Worm (Caenorhabditis elegans) whole organism, L4/young adult: ENCODE measurements around the gene str-43.
"Not testable (repeated sequence)": the region's sequence is repeated elsewhere in the genome, so short reads cannot be mapped to it uniquely, and the experiment has no call there.

Experiments
- W03F9.2 ChIP-seq: fragments of 150-350 bp; optimal IDR thresholded peaks from 2 replicates; lab custom pipeline; 2014; ENCODE audit warnings: missing biosample characterization, missing genetic modification characterization
- dao-5 ChIP-seq: sonication (generic microtip); optimal IDR thresholded peaks from 2 replicates; lab custom pipeline; 2016; ENCODE audit warnings: missing genotype, missing genetic modification characterization, moderate library complexity, missing compliant biosample characterization
- him-1 ChIP-seq: sonication (generic microtip); optimal IDR thresholded peaks from 2 replicates; lab custom pipeline; 2016; ENCODE audit warnings: missing genotype, missing genetic modification reagents, missing genetic modification characterization, missing compliant biosample characterization

The str-43 gene

ce11 chrV:15757645-15758044, 5.7 kb upstream of the str-43 start:
- TF ChIP-seq him-1 (tag; lab: Kevin White, UChicago) = no peak
- no peak for TF ChIP-seq W03F9.2 (tag; lab: Kevin White, UChicago)

ce11 chrV:15754731-15755130, 2.8 kb upstream of the str-43 start, which contains the start of gene str-8:
Gene str-8, plus strand, starts transcription at chrV:15755031.
- TF ChIP-seq W03F9.2, dao-5, him-1 (tag; lab: Kevin White, UChicago): not testable (repeated sequence)

- not testable (repeated sequence) for TF ChIP-seq him-1, W03F9.2, dao-5 (tag; lab: Kevin White, UChicago)
Observed at ce11 chrV:15752941-15753340, 992 bp upstream of the str-43 start, which contains the start of gene str-5. Gene str-5, plus strand, starts transcription at chrV:15753241.

ce11 chrV:15750130-15750529, 1.8 kb downstream of the str-43 start, which contains the start of gene str-6:
Gene str-6, minus strand, starts transcription at chrV:15750230.
- TF ChIP-seq dao-5 (tag; lab: Kevin White, UChicago) (no peak), him-1 (tag; lab: Kevin White, UChicago) (no peak), W03F9.2 (tag; lab: Kevin White, UChicago) (no peak)

- TF ChIP-seq W03F9.2, dao-5, him-1 (tag; lab: Kevin White, UChicago): not testable (repeated sequence)
Observed at ce11 chrV:15748343-15748742, 3.6 kb downstream of the str-43 start, which contains the start of gene T23D5.8. Gene T23D5.8, minus strand, starts transcription at chrV:15748443.

- not testable (repeated sequence) for TF ChIP-seq him-1, W03F9.2, dao-5 (tag; lab: Kevin White, UChicago)
Observed at ce11 chrV:15744366-15744765, 7.6 kb downstream of the str-43 start, which contains the start of gene str-19. Gene str-19, minus strand, starts transcription at chrV:15744466.

- no peak for TF ChIP-seq dao-5 (tag; lab: Kevin White, UChicago)
- TF ChIP-seq W03F9.2 (tag; lab: Kevin White, UChicago) = no peak
- TF ChIP-seq him-1 (tag; lab: Kevin White, UChicago) = no peak
Observed at ce11 chrV:15741851-15742250, 10.1 kb downstream of the str-43 start, which contains the start of gene str-18. Gene str-18, minus strand, starts transcription at chrV:15741951.

ce11 chrV:15735720-15736119, 16.2 kb downstream of the str-43 start, which contains the start of gene str-27:
Gene str-27, minus strand, starts transcription at chrV:15735820.
- TF ChIP-seq him-1 (tag; lab: Kevin White, UChicago) (no peak), W03F9.2 (tag; lab: Kevin White, UChicago) (no peak), dao-5 (tag; lab: Kevin White, UChicago) (no peak)

- no peak for TF ChIP-seq dao-5 (tag; lab: Kevin White, UChicago)
- TF ChIP-seq him-1 (tag; lab: Kevin White, UChicago) = no peak
- no peak for TF ChIP-seq W03F9.2 (tag; lab: Kevin White, UChicago)
Observed at ce11 chrV:15733568-15733967, 18.4 kb downstream of the str-43 start, which contains the start of gene T23D5.3. Gene T23D5.3, minus strand, starts transcription at chrV:15733668.

- TF ChIP-seq W03F9.2 (tag; lab: Kevin White, UChicago) (no peak), dao-5 (tag; lab: Kevin White, UChicago) (no peak), him-1 (tag; lab: Kevin White, UChicago) (no peak)
Observed at ce11 chrV:15733020-15733419, 18.9 kb downstream of the str-43 start.

ce11 chrV:15732209-15732608, 19.7 kb downstream of the str-43 start, which contains the start of gene str-38:
Gene str-38, minus strand, starts transcription at chrV:15732309.
- TF ChIP-seq W03F9.2 (tag; lab: Kevin White, UChicago) = no peak
- TF ChIP-seq him-1 (tag; lab: Kevin White, UChicago) = no peak
- no peak for TF ChIP-seq dao-5 (tag; lab: Kevin White, UChicago)

ce11 chrV:15730459-15730858, 21.5 kb downstream of the str-43 start, which contains the start of gene Y6E2A.10:
Gene Y6E2A.10, minus strand, starts transcription at chrV:15730559.
- no peak for TF ChIP-seq dao-5 (tag; lab: Kevin White, UChicago)
- TF ChIP-seq W03F9.2 (tag; lab: Kevin White, UChicago) = no peak
- no peak for TF ChIP-seq him-1 (tag; lab: Kevin White, UChicago)

- TF ChIP-seq dao-5 (tag; lab: Kevin White, UChicago) (no peak), him-1 (tag; lab: Kevin White, UChicago) (no peak), W03F9.2 (tag; lab: Kevin White, UChicago) (no peak)
Observed at ce11 chrV:15726610-15727009, 25.3 kb downstream of the str-43 start, which contains the start of the genes irld-57 and sfxn-1.3. Gene irld-57, minus strand, starts transcription at chrV:15726710. Gene sfxn-1.3, plus strand, starts transcription at chrV:15726841.
